Worm (Caenorhabditis elegans) whole organism, early embryonic: ENCODE measurements around the gene lipl-7.

ENCODE experiments used
- ama-1 ChIP-seq: fragments of 150-350 bp; optimal IDR thresholded peaks from 2 replicates; lab custom pipeline; 2014
- ceh-36 ChIP-seq: sonication (generic microtip); optimal IDR thresholded peaks from 2 replicates; lab custom pipeline; 2016; ENCODE audit warnings: missing genetic modification characterization, inconsistent platforms, missing compliant biosample characterization
- tbx-37 ChIP-seq: fragments of 200-800 bp; sonication (Bioruptor generic); conservative IDR thresholded peaks from 2 replicates; pipeline ENCODE4 v1.3.6; 2022; ENCODE audit warnings: missing genetic modification reagents, missing genetic modification characterization, missing compliant biosample characterization

ce11 chrIV:10261061-10261460, 19.4 kb upstream of the lipl-7 start:
- no peak for TF ChIP-seq tbx-37 (GFP tag; lab: Robert Waterston, UW)
- no peak for TF ChIP-seq ama-1 (lab: Kevin White, UChicago)
- no peak for TF ChIP-seq ceh-36 (tag; lab: Kevin White, UChicago)
